Worm (Caenorhabditis elegans): ENCODE data around the gene T05G5.4.

DNA sequence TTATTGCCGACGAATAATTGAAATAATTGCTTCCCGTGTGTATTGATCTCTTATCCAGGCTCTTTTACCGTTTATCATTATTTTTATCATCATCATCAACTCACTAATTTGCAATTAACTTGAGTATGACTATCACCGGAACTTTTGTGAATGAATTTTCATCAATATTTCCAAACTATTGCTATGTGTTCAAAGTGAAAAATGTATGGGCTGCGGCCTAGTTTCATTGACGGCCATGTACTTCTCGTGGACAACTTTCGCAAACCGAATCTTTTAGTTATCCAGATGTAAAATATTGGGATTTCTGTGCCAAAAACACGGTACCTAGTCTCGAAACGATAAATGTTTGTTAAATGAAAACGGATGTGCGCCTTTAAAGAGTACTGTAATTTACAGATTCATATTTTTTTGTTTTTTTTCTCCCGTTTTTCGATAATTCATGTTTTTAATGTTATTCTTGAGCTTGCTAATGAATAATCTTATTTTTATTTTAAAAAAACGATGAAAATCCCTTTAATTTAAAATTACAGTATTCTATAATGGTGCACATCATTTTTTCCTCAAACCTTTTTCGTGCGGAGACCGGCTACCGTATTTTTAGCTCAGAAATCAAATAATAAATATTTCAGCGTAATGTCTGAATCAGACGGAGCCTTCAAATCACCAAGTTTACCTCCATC lies 49.9 kb downstream of the T05G5.4 start, which contains the start of gene ZK632.2:
- no peak for TF ChIP-seq ama-1 (optimal IDR thresholded peaks at IDR 0.05)
- no peak for TF ChIP-seq F13C5.2 (tag; optimal IDR thresholded peaks at IDR 0.05)
- no peak for TF ChIP-seq hmg-4 (GFP tag; optimal IDR thresholded peaks at IDR 0.05)
- no peak for TF ChIP-seq B0310.2 (tag; optimal IDR thresholded peaks at IDR 0.05)
- TF ChIP-seq ets-7 (tag; optimal IDR thresholded peaks at IDR 0.05): no peak
- no peak for TF ChIP-seq ceh-13 (GFP tag; optimal IDR thresholded peaks at IDR 0.05)
- no peak for TF ChIP-seq hmbx-1 (tag; optimal IDR thresholded peaks at IDR 0.05)
- no peak for TF ChIP-seq scrt-1 (GFP tag; IDR thresholded peaks at IDR 0.05)
- TF ChIP-seq tra-4 (tag; optimal IDR thresholded peaks at IDR 0.05): no peak

Data from whole organism, early embryonic.